Worm (Caenorhabditis elegans) whole organism, young adult: Measurements from ENCODE around the gene Y105C5B.9.
A peak's percentile ranks its signal among the peaks of the same experiment; 100 is the strongest.

ENCODE experiments used
- C17E4.6 ChIP-seq: fragments of 200-800 bp; sonication (Bioruptor generic); IDR thresholded peaks from 2 replicates; pipeline ENCODE4 v1.3.6; 2022; ENCODE audit warnings: missing genetic modification reagents, missing genetic modification characterization, missing compliant biosample characterization
- F22D6.2 ChIP-seq: sonication (generic microtip); optimal IDR thresholded peaks from 2 replicates; lab custom pipeline; 2016; ENCODE audit warnings: mild to moderate bottlenecking, missing genetic modification characterization, missing compliant biosample characterization
- F49E8.2 ChIP-seq: sonication (generic microtip); optimal IDR thresholded peaks from 3 replicates; lab custom pipeline; 2017; ENCODE audit warnings: missing genetic modification characterization, mild to moderate bottlenecking, missing compliant biosample characterization, antibody characterized with exemption, moderate library complexity; ENCODE audit not compliant: insufficient read depth
- Y79H2A.3 ChIP-seq: fragments of 200-800 bp; sonication (Bioruptor generic); conservative IDR thresholded peaks from 2 replicates; pipeline ENCODE4 v1.3.6; 2022; ENCODE audit warnings: missing genetic modification reagents, missing genetic modification characterization, missing compliant biosample characterization
- ZK185.1 ChIP-seq: sonication (generic microtip); optimal IDR thresholded peaks from 2 replicates; lab custom pipeline; 2016; ENCODE audit warnings: mild to moderate bottlenecking, missing genetic modification characterization, missing compliant biosample characterization; ENCODE audit not compliant: poor library complexity, severe bottlenecking
- aptf-2 ChIP-seq: fragments of 200-800 bp; sonication (Bioruptor generic); conservative IDR thresholded peaks from 2 replicates; pipeline ENCODE4 v1.3.6; 2022; ENCODE audit warnings: missing genetic modification reagents, missing genetic modification characterization, missing compliant biosample characterization
- bed-1 ChIP-seq: fragments of 200-800 bp; sonication (Bioruptor generic); IDR thresholded peaks from 2 replicates; pipeline ENCODE4 v1.3.6; 2022; ENCODE audit warnings: missing genetic modification reagents, missing genetic modification characterization, missing compliant biosample characterization
- cebp-2 ChIP-seq: fragments of 200-800 bp; sonication (Bioruptor generic); IDR thresholded peaks from 2 replicates; pipeline ENCODE4 v1.3.6; 2022; ENCODE audit warnings: missing genetic modification characterization, missing compliant biosample characterization
- ceh-100 ChIP-seq: fragments of 200-800 bp; sonication (Bioruptor generic); IDR thresholded peaks from 2 replicates; pipeline ENCODE4 v1.3.6; 2022; ENCODE audit warnings: missing genetic modification reagents, missing genetic modification characterization, missing compliant biosample characterization
- ceh-40 ChIP-seq: fragments of 200-800 bp; sonication (Bioruptor generic); IDR thresholded peaks from 2 replicates; pipeline ENCODE4 v1.3.6; 2022; ENCODE audit warnings: missing genetic modification characterization, missing compliant biosample characterization
- ceh-58 ChIP-seq: fragments of 200-800 bp; sonication (Bioruptor generic); IDR thresholded peaks from 2 replicates; pipeline ENCODE4 v1.3.6; 2022; ENCODE audit warnings: missing genetic modification characterization, missing compliant biosample characterization
- die-1 ChIP-seq: sonication (generic microtip); optimal IDR thresholded peaks from 2 replicates; lab custom pipeline; 2016; ENCODE audit warnings: missing genotype, mild to moderate bottlenecking, missing genetic modification characterization, missing compliant biosample characterization
- dox-1 ChIP-seq: fragments of 200-800 bp; sonication (Bioruptor generic); IDR thresholded peaks from 2 replicates; pipeline ENCODE4 v1.3.6; 2022; ENCODE audit warnings: missing genetic modification reagents, missing genetic modification characterization, missing compliant biosample characterization
- egl-18 ChIP-seq: fragments of 200-800 bp; sonication (Bioruptor generic); IDR thresholded peaks from 2 replicates; pipeline ENCODE4 v1.3.6; 2022; ENCODE audit warnings: missing genetic modification reagents, missing genetic modification characterization, missing compliant biosample characterization
- egrh-3 ChIP-seq: fragments of 200-800 bp; sonication (Bioruptor generic); IDR thresholded peaks from 2 replicates; pipeline ENCODE4 v1.3.6; 2022; ENCODE audit warnings: missing genetic modification reagents, missing genetic modification characterization, missing compliant biosample characterization
- hlh-26 ChIP-seq: fragments of 200-800 bp; sonication (Bioruptor generic); conservative IDR thresholded peaks from 2 replicates; pipeline ENCODE4 v1.3.6; 2022; ENCODE audit warnings: missing genetic modification reagents, missing genetic modification characterization, missing compliant biosample characterization
- hmg-1.2 ChIP-seq: fragments of 200-800 bp; sonication (Bioruptor generic); IDR thresholded peaks from 2 replicates; pipeline ENCODE4 v1.3.6; 2022; ENCODE audit warnings: missing genetic modification reagents, missing genetic modification characterization, missing compliant biosample characterization
- hsf-1 ChIP-seq: fragments of 200-800 bp; sonication (Bioruptor generic); IDR thresholded peaks from 2 replicates; pipeline ENCODE4 v1.3.6; 2022; ENCODE audit warnings: missing genetic modification reagents, missing genetic modification characterization, missing compliant biosample characterization
- lin-35 ChIP-seq, 3 experiments: fragments of 150-350 bp in 2 of 3; sonication (generic microtip) in 1 of 3; optimal IDR thresholded peaks; 2 replicates each; lab custom pipeline; 2014 to 2018; ENCODE audit warnings: missing biosample characterization in 3 of 3, missing genetic modification characterization in 3 of 3, missing genetic modification reagents in 3 of 3
- lin-40 ChIP-seq: sonication (generic microtip); optimal IDR thresholded peaks from 2 replicates; lab custom pipeline; 2016; ENCODE audit warnings: missing genetic modification characterization, mild to moderate bottlenecking, missing compliant biosample characterization, missing genotype, missing genetic modification reagents
- lir-1 ChIP-seq: fragments of 200-800 bp; sonication (Bioruptor generic); conservative IDR thresholded peaks from 2 replicates; pipeline ENCODE4 v1.3.6; 2022; ENCODE audit warnings: missing genetic modification reagents, missing genetic modification characterization, missing compliant biosample characterization
- madf-10 ChIP-seq: sonication (generic microtip); optimal IDR thresholded peaks from 2 replicates; lab custom pipeline; 2016; ENCODE audit warnings: mild to moderate bottlenecking, missing genetic modification characterization, missing compliant biosample characterization
- nfyb-1 ChIP-seq: fragments of 200-800 bp; sonication (Bioruptor generic); IDR thresholded peaks from 2 replicates; pipeline ENCODE4 v1.3.6; 2022; ENCODE audit warnings: missing genetic modification reagents, missing genetic modification characterization, missing compliant biosample characterization
- nhr-80 ChIP-seq: sonication (generic microtip); optimal IDR thresholded peaks from 2 replicates; lab custom pipeline; 2016; ENCODE audit warnings: missing genetic modification characterization, missing compliant biosample characterization
- rec-8 ChIP-seq, 2 experiments: sonication (generic microtip); optimal IDR thresholded peaks; 2 replicates each; lab custom pipeline; 2016; ENCODE audit warnings: mild to moderate bottlenecking in 2 of 2, missing genetic modification characterization in 2 of 2, missing genetic modification reagents in 2 of 2, missing genotype in 2 of 2, missing biosample characterization in 1 of 2, missing compliant biosample characterization in 1 of 2, moderate library complexity in 1 of 2
- sea-2 ChIP-seq: fragments of 200-800 bp; sonication (Bioruptor generic); IDR thresholded peaks from 2 replicates; pipeline ENCODE4 v1.3.6; 2022; ENCODE audit warnings: missing genetic modification characterization, missing compliant biosample characterization
- snpc-4 ChIP-seq, 5 experiments: fragments of 150-350 bp in 1 of 5; sonication (generic microtip) in 4 of 5; optimal IDR thresholded peaks; 2 replicates each; lab custom pipeline; 2014 to 2018; ENCODE audit warnings: missing genetic modification characterization in 5 of 5, missing biosample characterization in 3 of 5, antibody characterized with exemption in 2 of 5, mild to moderate bottlenecking in 2 of 5, missing compliant biosample characterization in 2 of 5, missing genotype in 2 of 5, moderate library complexity in 2 of 5, missing genetic modification reagents in 1 of 5
- tbp1 ChIP-seq: fragments of 200-800 bp; sonication (Bioruptor generic); optimal IDR thresholded peaks from 2 replicates; lab custom pipeline; 2018; ENCODE audit warnings: mild to moderate bottlenecking, missing genetic modification characterization, missing compliant biosample characterization
- unc-62 ChIP-seq: fragments of 150-350 bp; optimal IDR thresholded peaks from 2 replicates; lab custom pipeline; 2014; ENCODE audit warnings: missing biosample characterization, missing genetic modification reagents, missing genetic modification characterization
- ztf-18 ChIP-seq: sonication (generic microtip); optimal IDR thresholded peaks from 2 replicates; lab custom pipeline; 2016; ENCODE audit warnings: missing genotype, mild to moderate bottlenecking, missing genetic modification characterization, missing compliant biosample characterization

Y105C5B.9 gene

DNA sequence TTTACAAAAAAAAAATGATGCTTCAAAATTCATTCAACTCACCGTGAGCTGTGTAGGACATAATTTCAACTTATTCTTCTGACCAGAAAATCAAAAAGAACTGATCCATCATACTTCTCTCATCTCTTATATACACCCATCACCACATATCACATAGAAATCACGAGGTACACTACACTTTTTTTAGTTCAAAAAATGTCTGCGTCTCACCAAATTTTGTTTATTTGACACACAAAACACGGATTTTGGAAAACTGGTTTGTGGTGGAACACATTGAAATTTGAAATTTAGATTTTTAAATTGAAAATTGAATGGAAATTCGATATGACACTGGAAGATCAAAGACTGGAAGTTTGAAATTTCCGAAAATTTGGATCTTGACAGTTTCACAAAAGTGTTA, 29.3 kb upstream of the Y105C5B.9 start, which contains the start of gene Y105C5B.5:
Gene Y105C5B.5, minus strand, starts transcription at position 103 of the 400 bp plus-strand sequence.
- TF ChIP-seq tbp1 (peak; percentile 12), C17E4.6 (GFP tag; lab: Robert Waterston, UW) (no peak), lin-40 (tag; lab: Kevin White, UChicago) (peak; percentile 46), Y79H2A.3 (no peak), snpc-4 (GFP tag; optimal IDR thresholded peaks at IDR 0.05; lab: Kevin White, UChicago) (no peak), snpc-4 (tag; optimal IDR thresholded peaks at IDR 0.05; lab: Kevin White, UChicago) (peak in 2 of 4 experiments; percentile 1 to 2), dox-1 (GFP tag; lab: Robert Waterston, UW) (no peak), lin-35 (GFP tag; optimal IDR thresholded peaks at IDR 0.05; lab: Kevin White, UChicago) (no peak), unc-62 (no peak), nhr-80 (tag; lab: Kevin White, UChicago) (no peak), egl-18 (GFP tag; lab: Robert Waterston, UW) (no peak), lir-1 (no peak), sea-2 (GFP tag; lab: Robert Waterston, UW) (no peak), ceh-40 (GFP tag; lab: Robert Waterston, UW) (no peak), ceh-100 (GFP tag; lab: Robert Waterston, UW) (no peak), aptf-2 (GFP tag; lab: Robert Waterston, UW) (no peak), bed-1 (GFP tag; lab: Robert Waterston, UW) (no peak), ztf-18 (tag; lab: Kevin White, UChicago) (no peak), hmg-1.2 (GFP tag; lab: Robert Waterston, UW) (no peak), F49E8.2 (tag; lab: Kevin White, UChicago) (no peak), F22D6.2 (tag; lab: Kevin White, UChicago) (no peak), madf-10 (tag; lab: Kevin White, UChicago) (no peak), nfyb-1 (GFP tag; lab: Robert Waterston, UW) (no peak)

DNA sequence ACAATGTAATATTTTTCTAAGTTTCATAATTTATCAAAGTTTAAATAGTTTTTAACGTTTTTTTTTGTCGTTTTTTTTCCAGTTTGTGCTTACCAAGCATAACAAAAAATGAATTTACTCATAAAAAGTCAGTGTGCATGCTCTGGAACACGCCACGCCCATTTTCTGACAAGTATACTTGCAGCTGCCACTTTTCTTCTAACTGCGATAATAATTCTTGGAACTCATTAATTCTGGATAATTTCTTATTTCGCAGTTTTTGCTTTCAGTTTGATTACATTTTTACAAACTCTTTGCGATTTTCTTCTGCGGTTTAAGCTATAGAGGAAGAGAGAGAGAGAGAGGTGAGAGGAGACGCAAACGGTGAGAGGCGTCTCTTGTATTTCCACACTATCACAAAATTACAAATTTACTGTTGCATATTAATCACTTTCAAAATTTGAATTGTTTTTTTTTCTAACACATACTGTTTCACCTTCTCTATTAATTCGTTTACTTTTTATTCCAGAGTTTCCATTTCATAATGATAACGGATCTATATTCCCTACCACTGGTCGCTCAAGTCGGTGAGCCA, 24.2 kb upstream of the Y105C5B.9 start, which contains the start of gene srv-15:
Gene srv-15, plus strand, starts transcription at position 524 of the 574 bp plus-strand sequence.
- TF ChIP-seq snpc-4 (GFP tag; optimal IDR thresholded peaks at IDR 0.05; lab: Kevin White, UChicago) (no peak), snpc-4 (tag; optimal IDR thresholded peaks at IDR 0.05; lab: Kevin White, UChicago) (peak in 2 of 4 experiments; percentile 19 to 47), sea-2 (GFP tag; lab: Robert Waterston, UW) (no peak), hsf-1 (no peak)

DNA sequence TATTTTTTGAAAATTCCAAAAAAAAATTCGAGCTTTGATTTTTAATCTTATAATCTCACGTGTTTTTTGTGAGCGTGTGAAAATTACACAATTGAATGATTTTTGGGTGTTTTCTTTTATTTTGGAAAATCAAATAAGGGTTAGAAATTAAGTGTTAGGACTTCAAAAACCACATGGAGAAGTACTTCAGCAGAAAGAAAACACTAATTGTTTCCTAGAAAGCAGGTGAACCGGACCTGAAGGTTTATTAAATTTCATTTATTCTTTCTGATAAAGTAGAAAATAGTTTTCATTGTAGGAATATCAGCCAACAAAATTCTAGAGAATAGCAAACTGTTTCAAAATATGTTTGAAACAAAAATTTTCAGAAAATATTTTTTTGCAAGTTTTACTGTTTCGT, 22.1 kb upstream of the Y105C5B.9 start:
- TF ChIP-seq ZK185.1 (no peak), rec-8 (tag; optimal IDR thresholded peaks at IDR 0.05; lab: Kevin White, UChicago) (no peak), egrh-3 (GFP tag; lab: Robert Waterston, UW) (no peak)

DNA sequence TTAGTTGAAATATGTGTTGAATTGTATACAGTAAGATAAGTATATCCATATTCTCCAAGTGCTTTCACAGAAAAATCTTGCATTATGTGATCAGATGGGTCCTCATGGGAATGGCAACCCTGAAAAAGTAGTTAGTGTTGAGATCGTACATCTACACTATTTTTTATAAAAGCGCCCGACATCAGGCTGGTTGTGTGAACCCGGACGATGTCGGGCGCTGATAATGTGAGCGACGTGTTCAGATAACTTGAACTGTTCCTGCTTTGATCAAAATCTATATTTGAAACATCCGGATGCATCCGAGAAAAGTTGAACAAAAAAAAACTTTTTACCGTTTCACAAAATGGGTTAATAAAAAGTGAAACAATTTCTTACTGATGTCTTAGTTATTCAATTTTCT, 15.3 kb upstream of the Y105C5B.9 start:
- no peak for TF ChIP-seq snpc-4 (GFP tag; optimal IDR thresholded peaks at IDR 0.05; lab: Kevin White, UChicago)
- peak in 2 of 4 experiments; percentile 73 to 85 for TF ChIP-seq snpc-4 (tag; optimal IDR thresholded peaks at IDR 0.05; lab: Kevin White, UChicago)
- no peak for TF ChIP-seq cebp-2 (GFP tag; lab: Robert Waterston, UW)
- TF ChIP-seq, all 124 proteins: peak for 1

DNA sequence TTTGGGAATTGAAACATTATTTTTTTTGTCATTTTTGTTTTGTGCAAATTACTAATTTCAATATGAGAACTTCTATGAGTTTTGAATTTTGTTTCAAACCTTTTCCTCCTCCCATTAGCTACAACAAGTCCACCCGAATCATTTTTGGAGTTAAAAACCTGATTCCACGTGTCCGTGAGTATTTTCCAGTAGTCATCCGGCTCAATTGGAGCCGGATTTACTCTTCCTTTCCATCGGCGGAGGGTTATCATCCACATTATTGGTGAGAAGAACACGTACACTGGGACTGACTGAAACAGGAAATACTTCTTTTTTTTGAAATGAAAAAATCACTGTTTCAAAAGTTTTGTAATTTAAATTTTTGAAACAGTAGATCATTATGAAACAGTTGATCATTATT, 7.4 kb upstream of the Y105C5B.9 start:
- no peak for TF ChIP-seq die-1 (tag; lab: Kevin White, UChicago)
- TF ChIP-seq F49E8.2 (tag; lab: Kevin White, UChicago) = no peak
- no peak for TF ChIP-seq ceh-40 (GFP tag; lab: Robert Waterston, UW)
- no peak for TF ChIP-seq hlh-26 (GFP tag; lab: Robert Waterston, UW)
- no peak for TF ChIP-seq cebp-2 (GFP tag; lab: Robert Waterston, UW)
- no peak for TF ChIP-seq ceh-58
